Fruit fly (Drosophila melanogaster) whole organism, pupa: Measurements from ENCODE around the gene CG6431.
A peak's percentile ranks its signal among the peaks of the same experiment; 100 is the strongest.

Experiments
- CG10348 ChIP-seq: fragments of 200-800 bp; sonication (Bioruptor generic); IDR thresholded peaks from 2 replicates; pipeline ENCODE4 v1.3.6; 2022; ENCODE audit warnings: missing biosample characterization, missing genetic modification characterization
- CG12605 ChIP-seq: fragments of 200-800 bp; sonication (Bioruptor generic); IDR thresholded peaks from 2 replicates; pipeline ENCODE4 v1.3.6; 2022; ENCODE audit warnings: missing biosample characterization, missing genetic modification characterization
- CG13204 ChIP-seq: fragments of 200-800 bp; sonication (Bioruptor generic); optimal IDR thresholded peaks from 2 replicates; lab custom pipeline; 2018; ENCODE audit warnings: missing biosample characterization, mild to moderate bottlenecking, missing genetic modification characterization, moderate library complexity
- CG14655 ChIP-seq: fragments of 200-800 bp; sonication (Bioruptor generic); optimal IDR thresholded peaks from 3 replicates; lab custom pipeline; 2017; ENCODE audit warnings: mild to moderate bottlenecking, missing biosample characterization, missing genetic modification reagents, missing genetic modification characterization
- CG15710 ChIP-seq: fragments of 200-800 bp; sonication (Bioruptor generic); optimal IDR thresholded peaks from 2 replicates; lab custom pipeline; 2018; ENCODE audit warnings: missing biosample characterization, mild to moderate bottlenecking, missing genetic modification characterization, moderate library complexity
- CG17806 ChIP-seq: fragments of 200-800 bp; sonication (Bioruptor generic); optimal IDR thresholded peaks from 2 replicates; lab custom pipeline; 2018; ENCODE audit warnings: missing biosample characterization, mild to moderate bottlenecking, missing genetic modification characterization, moderate library complexity
- CG32121 ChIP-seq: fragments of 200-800 bp; sonication (Bioruptor generic); IDR thresholded peaks from 2 replicates; pipeline ENCODE4 v1.3.6; 2022; ENCODE audit warnings: missing biosample characterization, missing genetic modification characterization
- CG34367 ChIP-seq: fragments of 200-800 bp; sonication (Bioruptor generic); optimal IDR thresholded peaks from 2 replicates; lab custom pipeline; 2018; ENCODE audit warnings: missing biosample characterization, mild to moderate bottlenecking, missing genetic modification characterization
- CG4496 ChIP-seq: fragments of 200-800 bp; sonication (Bioruptor generic); IDR thresholded peaks from 3 replicates; pipeline ENCODE4 v1.3.6; 2022; ENCODE audit warnings: missing biosample characterization, missing genetic modification characterization
- CG8159 ChIP-seq: fragments of 200-800 bp; sonication (Bioruptor generic); optimal IDR thresholded peaks from 3 replicates; lab custom pipeline; 2018; ENCODE audit warnings: missing biosample characterization, mild to moderate bottlenecking, missing genetic modification characterization, moderate library complexity
- CG8301 ChIP-seq: fragments of 200-800 bp; sonication (Bioruptor generic); optimal IDR thresholded peaks from 2 replicates; lab custom pipeline; 2018; ENCODE audit warnings: missing biosample characterization, mild to moderate bottlenecking, missing genetic modification characterization
- CG9948 ChIP-seq: fragments of 200-800 bp; sonication (Bioruptor generic); optimal IDR thresholded peaks from 2 replicates; lab custom pipeline; 2018; ENCODE audit warnings: missing biosample characterization, mild to moderate bottlenecking, missing genetic modification characterization, moderate library complexity
- D1 ChIP-seq: fragments of 200-800 bp; sonication (Bioruptor generic); optimal IDR thresholded peaks from 2 replicates; lab custom pipeline; 2018; ENCODE audit warnings: missing biosample characterization, mild to moderate bottlenecking, missing genetic modification characterization, moderate library complexity
- EcR ChIP-seq: fragments of 200-800 bp; sonication (Bioruptor generic); optimal IDR thresholded peaks from 3 replicates; lab custom pipeline; 2019; ENCODE audit warnings: missing biosample characterization, missing genetic modification characterization, mild to moderate bottlenecking, moderate library complexity, missing genetic modification reagents
- Ets98B ChIP-seq: fragments of 200-800 bp; sonication (Bioruptor generic); IDR thresholded peaks from 2 replicates; pipeline ENCODE4 v1.3.6; 2022; ENCODE audit warnings: missing biosample characterization, missing genetic modification characterization
- Pif1A ChIP-seq: fragments of 200-800 bp; sonication (Bioruptor generic); optimal IDR thresholded peaks from 3 replicates; lab custom pipeline; 2016; ENCODE audit warnings: missing biosample characterization, missing genetic modification characterization
- Pif1B ChIP-seq: fragments of 200-800 bp; sonication (Bioruptor generic); optimal IDR thresholded peaks from 3 replicates; lab custom pipeline; 2016; ENCODE audit warnings: missing biosample characterization, missing genetic modification characterization
- Snoo ChIP-seq: fragments of 200-800 bp; sonication (Bioruptor generic); optimal IDR thresholded peaks from 3 replicates; lab custom pipeline; 2017; ENCODE audit warnings: missing biosample characterization, mild to moderate bottlenecking, missing genetic modification characterization, inconsistent platforms
- fd96Ca ChIP-seq: fragments of 200-800 bp; sonication (Bioruptor generic); IDR thresholded peaks from 3 replicates; pipeline ENCODE4 v1.3.6; 2022; ENCODE audit warnings: missing biosample characterization, missing genetic modification characterization
- gl ChIP-seq: fragments of 200-800 bp; sonication (Bioruptor generic); optimal IDR thresholded peaks from 2 replicates; lab custom pipeline; 2018; ENCODE audit warnings: missing biosample characterization, mild to moderate bottlenecking, missing genetic modification characterization
- rn ChIP-seq: fragments of 200-800 bp; sonication (Bioruptor generic); IDR thresholded peaks from 2 replicates; pipeline ENCODE4 v1.3.6; 2022; ENCODE audit warnings: missing biosample characterization, missing genetic modification characterization

The CG6431 gene

DNA sequence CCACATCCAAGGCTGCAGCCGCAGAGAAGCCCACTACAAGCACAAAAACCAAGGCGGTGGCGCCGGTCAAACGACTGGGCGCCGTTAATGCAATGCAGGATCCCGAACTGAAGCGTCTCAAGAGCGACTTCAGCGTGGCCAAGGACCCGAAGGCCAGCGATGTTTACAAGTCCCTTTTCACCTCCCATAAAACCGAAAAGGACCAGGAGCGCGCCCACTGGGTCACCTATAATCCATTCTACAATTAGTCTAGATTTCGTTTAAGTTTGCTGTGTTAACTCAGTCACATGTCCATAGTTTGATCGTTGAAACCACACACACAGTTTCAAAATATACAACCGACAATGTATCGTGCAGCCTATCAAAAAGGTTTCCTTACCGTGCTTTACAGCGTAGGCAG lies 6.0 kb downstream of the CG6431 start, which contains the start of gene CG17118:
Gene CG17118, plus strand, starts transcription at position 301 of the 400 bp plus-strand sequence.
- TF ChIP-seq CG10348 (GFP tag; lab: Robert Waterston, UW) (no peak), CG4496 (no peak), CG15710 (tag; lab: Kevin White, UChicago) (no peak), CG9948 (tag; lab: Kevin White, UChicago) (no peak), CG17806 (tag; lab: Kevin White, UChicago) (no peak), rn (GFP tag; lab: Robert Waterston, UW) (no peak), Pif1A (no peak), CG14655 (GFP tag; lab: Kevin White, UChicago) (no peak)

DNA sequence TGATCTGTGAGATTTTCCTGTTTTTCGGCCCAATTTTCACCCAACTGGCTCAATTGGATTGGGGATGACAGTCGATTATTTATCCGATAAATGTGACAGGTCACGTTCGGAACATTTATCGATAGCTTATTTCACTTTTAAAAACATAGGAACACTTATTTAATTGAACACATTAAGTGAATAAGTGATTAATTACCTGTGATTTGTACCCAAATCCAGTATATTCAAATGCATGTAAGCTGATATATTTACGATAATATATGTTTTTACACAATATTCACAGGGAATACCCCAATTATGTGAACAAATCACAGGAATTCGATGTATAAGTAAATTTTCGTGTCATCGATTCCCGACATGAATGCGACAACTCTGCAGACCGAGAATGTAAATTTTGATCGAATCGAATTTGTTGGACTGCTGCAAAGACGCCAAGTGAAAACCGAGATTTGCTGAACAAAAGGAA lies 8.4 kb downstream of the CG6431 start, which contains the start of the genes EMC3 and Dpy-30L1:
Gene EMC3, minus strand, starts transcription at position 81 of the 466 bp plus-strand sequence.
Gene Dpy-30L1, plus strand, starts transcription at position 311 of the 466 bp plus-strand sequence.
- TF ChIP-seq CG13204 (GFP tag; lab: Kevin White, UChicago) (no peak), fd96Ca (GFP tag; lab: Robert Waterston, UW) (no peak), CG10348 (GFP tag; lab: Robert Waterston, UW) (no peak), CG8301 (no peak), CG14655 (GFP tag; lab: Kevin White, UChicago) (no peak), D1 (tag; lab: Kevin White, UChicago) (no peak), Pif1B (GFP tag; lab: Kevin White, UChicago) (no peak), Ets98B (peak; percentile 43; the same call in 1 of the 2 replicates), CG9948 (tag; lab: Kevin White, UChicago) (peak; percentile 5), CG15710 (tag; lab: Kevin White, UChicago) (peak; percentile 53), rn (GFP tag; lab: Robert Waterston, UW) (no peak), CG34367 (tag; lab: Kevin White, UChicago) (no peak), CG17806 (tag; lab: Kevin White, UChicago) (peak; percentile 35), CG12605 (no peak), CG8159 (tag; lab: Kevin White, UChicago) (no peak), gl (tag; lab: Kevin White, UChicago) (no peak), CG32121 (GFP tag; lab: Robert Waterston, UW) (no peak), Pif1A (no peak), EcR (GFP tag; lab: Kevin White, UChicago) (no peak), CG4496 (peak; percentile 20; the same call in 1 of the 3 replicates), Snoo (tag; lab: Kevin White, UChicago) (peak; percentile 27)

DNA sequence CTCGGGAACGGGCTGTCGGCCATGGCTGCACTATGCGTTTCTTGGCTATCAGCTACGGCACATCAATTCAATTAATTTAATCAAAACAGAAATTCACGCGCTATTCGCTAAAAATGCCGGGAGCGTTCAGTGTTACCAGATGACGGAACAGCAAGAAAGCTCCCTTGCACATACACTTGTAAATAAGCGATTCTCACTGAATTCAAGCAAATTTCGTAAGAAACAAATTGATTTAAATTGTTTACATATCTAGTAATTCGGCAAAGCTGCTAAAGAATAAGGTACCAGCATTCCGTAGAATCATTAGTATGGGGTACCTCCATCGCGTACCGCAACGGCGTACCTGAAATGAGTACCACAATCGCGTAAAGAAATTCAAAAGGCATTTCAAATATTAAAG lies 11.9 kb downstream of the CG6431 start, which contains the start of gene Nup107:
Gene Nup107, minus strand, starts transcription at position 149 of the 400 bp plus-strand sequence.
- TF ChIP-seq CG9948 (tag; lab: Kevin White, UChicago) (no peak), CG4496 (0 out of 3 replicates have a peak, but pooled peaks have one; percentile 16), EcR (GFP tag; lab: Kevin White, UChicago) (no peak), Ets98B (no peak), fd96Ca (GFP tag; lab: Robert Waterston, UW) (no peak)

DNA sequence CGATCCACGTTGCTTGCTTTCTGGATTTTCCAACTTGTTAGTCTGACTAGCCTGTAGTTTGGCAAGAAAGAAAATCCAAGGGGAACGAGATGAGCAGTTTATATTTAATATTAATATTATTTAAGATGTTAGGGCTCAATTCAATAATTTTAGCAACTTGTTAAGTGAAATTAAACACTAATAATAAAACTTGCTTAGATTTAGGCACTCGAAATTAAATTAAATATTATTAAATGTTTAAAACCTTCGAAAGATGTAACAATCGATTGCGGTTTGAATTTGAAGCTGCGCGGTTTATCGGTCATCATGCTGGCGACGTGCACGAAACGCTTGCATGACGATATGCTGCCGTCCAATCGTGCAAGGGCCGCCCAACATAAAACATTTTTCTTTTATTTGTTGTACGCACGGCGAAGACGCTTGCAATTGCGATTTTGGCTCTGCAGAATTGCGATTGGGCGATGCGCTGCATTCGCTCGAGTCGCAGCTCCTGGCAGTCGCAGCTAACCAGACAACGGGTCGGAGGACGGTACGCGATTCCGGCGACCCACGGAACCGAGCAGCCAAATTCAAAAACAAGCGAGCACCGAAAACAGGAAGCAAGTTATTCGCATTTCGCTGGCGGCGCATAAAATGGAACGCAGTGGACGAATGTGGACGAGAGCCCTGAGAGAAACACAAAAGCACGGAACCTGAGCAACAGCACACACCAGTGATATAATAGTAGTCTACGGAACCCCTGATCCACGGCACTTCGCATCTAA lies 13.2 kb downstream of the CG6431 start, which contains the start of the genes Vha16-5 and CG12299:
Gene Vha16-5, minus strand, starts transcription at position 51 of the 764 bp plus-strand sequence.
Gene CG12299, plus strand, starts transcription at position 353 of the 764 bp plus-strand sequence.
- TF ChIP-seq Pif1B (GFP tag; lab: Kevin White, UChicago): no peak
- no peak for TF ChIP-seq CG9948 (tag; lab: Kevin White, UChicago)
- peak; percentile 80 for TF ChIP-seq CG32121 (GFP tag; lab: Robert Waterston, UW)
- no peak for TF ChIP-seq CG10348 (GFP tag; lab: Robert Waterston, UW)
- no peak for TF ChIP-seq rn (GFP tag; lab: Robert Waterston, UW)
- TF ChIP-seq CG12605: no peak
- peak; percentile 75 for TF ChIP-seq CG4496
- no peak for TF ChIP-seq CG34367 (tag; lab: Kevin White, UChicago)
- peak; percentile 21 for TF ChIP-seq CG17806 (tag; lab: Kevin White, UChicago)
- no peak for TF ChIP-seq Snoo (tag; lab: Kevin White, UChicago)
- TF ChIP-seq EcR (GFP tag; lab: Kevin White, UChicago): no peak
- TF ChIP-seq gl (tag; lab: Kevin White, UChicago): no peak
- peak; percentile 10 for TF ChIP-seq CG15710 (tag; lab: Kevin White, UChicago)
- no peak for TF ChIP-seq CG14655 (GFP tag; lab: Kevin White, UChicago)
- TF ChIP-seq CG8301: no peak
- no peak for TF ChIP-seq D1 (tag; lab: Kevin White, UChicago)
- TF ChIP-seq CG8159 (tag; lab: Kevin White, UChicago): peak; percentile 35
- peak; percentile 82 for TF ChIP-seq Ets98B
- TF ChIP-seq Pif1A: no peak
- no peak for TF ChIP-seq CG13204 (GFP tag; lab: Kevin White, UChicago)
- peak; percentile 91 for TF ChIP-seq fd96Ca (GFP tag; lab: Robert Waterston, UW)

DNA sequence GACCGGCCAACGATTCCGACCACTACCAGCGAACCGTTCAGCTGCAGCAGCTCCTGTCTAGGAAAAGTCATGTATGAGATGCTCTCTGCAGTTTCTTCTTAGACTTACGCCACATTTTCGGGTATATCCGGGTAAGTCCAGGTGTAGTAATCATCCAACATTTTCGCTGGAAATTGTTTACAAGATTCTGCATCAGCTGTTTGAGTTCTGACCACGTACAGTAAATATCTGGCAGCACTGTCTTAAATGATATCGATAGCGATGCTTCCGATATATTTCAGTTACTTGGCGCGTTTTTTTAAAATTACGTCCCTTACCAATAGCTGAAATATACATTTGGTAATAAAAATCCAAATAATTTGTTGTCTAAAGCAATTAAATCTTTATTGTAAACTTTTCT lies 19.7 kb downstream of the CG6431 start, which contains the start of gene CG6729:
Gene CG6729, minus strand, starts transcription at position 222 of the 400 bp plus-strand sequence.
- TF ChIP-seq CG15710 (tag; lab: Kevin White, UChicago) (no peak), fd96Ca (GFP tag; lab: Robert Waterston, UW) (no peak)
